Worm (Caenorhabditis elegans): ENCODE data around the gene fbxa-209.

Gene fbxa-209

ce11 chrV:15459088-15459487, 32.2 kb upstream of the fbxa-209 start, which contains the start of gene str-71:
Gene str-71, minus strand, starts transcription at chrV:15459188.
- TF ChIP-seq sea-1 (GFP tag; conservative IDR thresholded peaks at IDR 0.05): no peak

ce11 chrV:15454322-15454721, 27.5 kb upstream of the fbxa-209 start:
- TF ChIP-seq ama-1 (optimal IDR thresholded peaks at IDR 0.05) (no peak), tra-4 (tag; optimal IDR thresholded peaks at IDR 0.05) (no peak), F13C5.2 (tag; optimal IDR thresholded peaks at IDR 0.05) (no peak), ceh-13 (GFP tag; optimal IDR thresholded peaks at IDR 0.05) (no peak), flt-1 (GFP tag; IDR thresholded peaks at IDR 0.05) (no peak), aly-1 (tag; optimal IDR thresholded peaks at IDR 0.05) (no peak), tbx-37 (GFP tag; conservative IDR thresholded peaks at IDR 0.05) (no peak), pes-1 (GFP tag; IDR thresholded peaks at IDR 0.05) (no peak), B0310.2 (tag; optimal IDR thresholded peaks at IDR 0.05) (no peak), scrt-1 (GFP tag; IDR thresholded peaks at IDR 0.05) (no peak), tbx-11 (GFP tag; IDR thresholded peaks at IDR 0.05) (no peak), ets-7 (tag; optimal IDR thresholded peaks at IDR 0.05) (no peak), ceh-36 (tag; optimal IDR thresholded peaks at IDR 0.05) (no peak), hmg-4 (GFP tag; optimal IDR thresholded peaks at IDR 0.05) (no peak), hnd-1 (tag; optimal IDR thresholded peaks at IDR 0.05) (no peak), sea-1 (GFP tag; conservative IDR thresholded peaks at IDR 0.05) (no peak)

- TF ChIP-seq hnd-1 (tag; optimal IDR thresholded peaks at IDR 0.05) (no peak), ceh-13 (GFP tag; optimal IDR thresholded peaks at IDR 0.05) (no peak), pes-1 (GFP tag; IDR thresholded peaks at IDR 0.05) (no peak), scrt-1 (GFP tag; IDR thresholded peaks at IDR 0.05) (no peak), ceh-36 (tag; optimal IDR thresholded peaks at IDR 0.05) (no peak)
These were observed 24.6 kb upstream of the fbxa-209 start, which contains the start of gene srw-33 for ce11 chrV:15451421-15451820. Gene srw-33, minus strand, starts transcription at chrV:15451521.

- no peak for TF ChIP-seq ceh-36 (tag; optimal IDR thresholded peaks at IDR 0.05)
- TF ChIP-seq pes-1 (GFP tag; IDR thresholded peaks at IDR 0.05): no peak
- TF ChIP-seq tbx-11 (GFP tag; IDR thresholded peaks at IDR 0.05): no peak
- TF ChIP-seq hmbx-1 (tag; optimal IDR thresholded peaks at IDR 0.05): no peak
- TF ChIP-seq tbx-37 (GFP tag; conservative IDR thresholded peaks at IDR 0.05): no peak
- TF ChIP-seq sea-1 (GFP tag; conservative IDR thresholded peaks at IDR 0.05): no peak
- no peak for TF ChIP-seq flt-1 (GFP tag; IDR thresholded peaks at IDR 0.05)
- no peak for TF ChIP-seq scrt-1 (GFP tag; IDR thresholded peaks at IDR 0.05)
- no peak for TF ChIP-seq ama-1 (optimal IDR thresholded peaks at IDR 0.05)
- TF ChIP-seq F13C5.2 (tag; optimal IDR thresholded peaks at IDR 0.05): no peak
- TF ChIP-seq aly-1 (tag; optimal IDR thresholded peaks at IDR 0.05): no peak
- no peak for TF ChIP-seq ceh-13 (GFP tag; optimal IDR thresholded peaks at IDR 0.05)
- no peak for TF ChIP-seq B0310.2 (tag; optimal IDR thresholded peaks at IDR 0.05)
- no peak for TF ChIP-seq tra-4 (tag; optimal IDR thresholded peaks at IDR 0.05)
These were observed 22.0 kb upstream of the fbxa-209 start, which contains the start of gene T26H5.14 for ce11 chrV:15448865-15449264. Gene T26H5.14, plus strand, starts transcription at chrV:15449165.

- TF ChIP-seq scrt-1 (GFP tag; IDR thresholded peaks at IDR 0.05) (no peak), aly-1 (tag; optimal IDR thresholded peaks at IDR 0.05) (no peak), pes-1 (GFP tag; IDR thresholded peaks at IDR 0.05) (no peak)
These were observed 21.6 kb upstream of the fbxa-209 start, which contains the start of gene T26H5.4 for ce11 chrV:15448408-15448807. Gene T26H5.4, minus strand, starts transcription at chrV:15448701.

- TF ChIP-seq ceh-36 (tag; optimal IDR thresholded peaks at IDR 0.05): no peak
- TF ChIP-seq tbx-37 (GFP tag; conservative IDR thresholded peaks at IDR 0.05): no peak
These were observed 18.6 kb upstream of the fbxa-209 start, which contains the start of gene srh-239 for ce11 chrV:15445437-15445836. Gene srh-239, plus strand, starts transcription at chrV:15445737.

- TF ChIP-seq tbx-11 (GFP tag; IDR thresholded peaks at IDR 0.05): no peak
- TF ChIP-seq sea-1 (GFP tag; conservative IDR thresholded peaks at IDR 0.05): no peak
- no peak for TF ChIP-seq pes-1 (GFP tag; IDR thresholded peaks at IDR 0.05)
- no peak for TF ChIP-seq B0310.2 (tag; optimal IDR thresholded peaks at IDR 0.05)
- no peak for TF ChIP-seq F13C5.2 (tag; optimal IDR thresholded peaks at IDR 0.05)
- TF ChIP-seq ets-7 (tag; optimal IDR thresholded peaks at IDR 0.05): no peak
- TF ChIP-seq ama-1 (optimal IDR thresholded peaks at IDR 0.05): no peak
These were observed 17.8 kb upstream of the fbxa-209 start, which contains the start of gene T26H5.9 for ce11 chrV:15444615-15445014. Gene T26H5.9, plus strand, starts transcription at chrV:15444916.

ce11 chrV:15444188-15444587, 17.3 kb upstream of the fbxa-209 start, which contains the start of gene T26H5.11:
Gene T26H5.11, minus strand, starts transcription at chrV:15444288.
- TF ChIP-seq hmg-4 (GFP tag; optimal IDR thresholded peaks at IDR 0.05) (no peak), ets-7 (tag; optimal IDR thresholded peaks at IDR 0.05) (no peak), sea-1 (GFP tag; conservative IDR thresholded peaks at IDR 0.05) (no peak), ceh-36 (tag; optimal IDR thresholded peaks at IDR 0.05) (no peak), ama-1 (optimal IDR thresholded peaks at IDR 0.05) (no peak), tbx-37 (GFP tag; conservative IDR thresholded peaks at IDR 0.05) (no peak), hmbx-1 (tag; optimal IDR thresholded peaks at IDR 0.05) (no peak), B0310.2 (tag; optimal IDR thresholded peaks at IDR 0.05) (no peak), pes-1 (GFP tag; IDR thresholded peaks at IDR 0.05) (no peak), scrt-1 (GFP tag; IDR thresholded peaks at IDR 0.05) (no peak), ceh-13 (GFP tag; optimal IDR thresholded peaks at IDR 0.05) (no peak), hnd-1 (tag; optimal IDR thresholded peaks at IDR 0.05) (no peak), aly-1 (tag; optimal IDR thresholded peaks at IDR 0.05) (no peak), F13C5.2 (tag; optimal IDR thresholded peaks at IDR 0.05) (no peak)

- TF ChIP-seq aly-1 (tag; optimal IDR thresholded peaks at IDR 0.05) (no peak), sea-1 (GFP tag; conservative IDR thresholded peaks at IDR 0.05) (no peak)
These were observed 16.9 kb upstream of the fbxa-209 start, which contains the start of gene T26H5.10 for ce11 chrV:15443708-15444107. Gene T26H5.10, minus strand, starts transcription at chrV:15443808.

Measured in whole organism, early embryonic.